Worm (Caenorhabditis elegans): Measurements from ENCODE around the gene F35C11.2.

The F35C11.2 gene

DNA sequence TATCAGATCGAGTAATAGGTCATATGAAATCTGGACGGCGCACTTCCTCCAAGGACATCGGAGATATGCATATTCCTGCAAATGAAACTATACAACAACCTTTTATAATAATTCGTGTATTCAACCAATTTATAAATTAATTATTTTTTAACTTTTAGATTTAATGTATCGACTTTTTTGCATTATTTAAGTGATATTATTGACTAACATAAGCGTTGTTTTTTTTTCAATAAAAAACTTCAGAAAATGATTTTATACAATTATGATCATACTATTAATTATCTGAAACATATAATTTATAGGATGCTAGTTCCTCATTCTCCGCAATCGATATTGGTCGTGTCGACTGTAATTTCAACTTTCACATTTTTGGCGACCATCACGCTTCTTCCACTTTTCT, 44.6 kb downstream of the F35C11.2 start, which contains the start of gene col-76:
TSS of gene col-76 (plus strand) at position 301 of the 400 bp plus-strand sequence.
- TF ChIP-seq lsy-2 (tag; optimal IDR thresholded peaks at IDR 0.05) = no peak
- TF ChIP-seq ztf-1 (GFP tag; conservative IDR thresholded peaks at IDR 0.05) = no peak
- TF ChIP-seq R02D3.7 (tag; optimal IDR thresholded peaks at IDR 0.05) = no peak
- TF ChIP-seq nhr-6 (tag; optimal IDR thresholded peaks at IDR 0.05) = no peak
- TF ChIP-seq snpc-4 (tag; optimal IDR thresholded peaks at IDR 0.05) = no peak
- TF ChIP-seq sem-4 (tag; optimal IDR thresholded peaks at IDR 0.05) = no peak
- TF ChIP-seq lin-11 (tag; optimal IDR thresholded peaks at IDR 0.05) = no peak
- no peak for TF ChIP-seq nhr-10 (tag; optimal IDR thresholded peaks at IDR 0.05)

ce11 chrII:8199803-8200202, 48.8 kb downstream of the F35C11.2 start:
- TF ChIP-seq blmp-1 (tag; optimal IDR thresholded peaks at IDR 0.05; ENCODE audit: insufficient read depth) = peak; percentile 88
- no peak for TF ChIP-seq nhr-77 (tag; optimal IDR thresholded peaks at IDR 0.05)

ce11 chrII:8198503-8198902, 50.1 kb downstream of the F35C11.2 start, which contains the start of gene qua-1:
Gene qua-1 (plus strand): TSS chrII:8198803.
- TF ChIP-seq F13H6.1 (tag; optimal IDR thresholded peaks at IDR 0.05) = no peak
- no peak for TF ChIP-seq sma-3 (GFP tag; optimal IDR thresholded peaks at IDR 0.05)
- TF ChIP-seq nhr-25 (tag; optimal IDR thresholded peaks at IDR 0.05) = no peak
- no peak for TF ChIP-seq zag-1 (tag; optimal IDR thresholded peaks at IDR 0.05)
- TF ChIP-seq nhr-12 (tag; optimal IDR thresholded peaks at IDR 0.05) = no peak
- no peak for TF ChIP-seq ztf-1 (GFP tag; conservative IDR thresholded peaks at IDR 0.05)
- TF ChIP-seq unc-39 (tag; optimal IDR thresholded peaks at IDR 0.05) = no peak
- TF ChIP-seq snpc-4 (tag; optimal IDR thresholded peaks at IDR 0.05) = no peak
- TF ChIP-seq R02D3.7 (tag; optimal IDR thresholded peaks at IDR 0.05) = no peak
- TF ChIP-seq crh-2 (tag; optimal IDR thresholded peaks at IDR 0.05) = no peak

DNA sequence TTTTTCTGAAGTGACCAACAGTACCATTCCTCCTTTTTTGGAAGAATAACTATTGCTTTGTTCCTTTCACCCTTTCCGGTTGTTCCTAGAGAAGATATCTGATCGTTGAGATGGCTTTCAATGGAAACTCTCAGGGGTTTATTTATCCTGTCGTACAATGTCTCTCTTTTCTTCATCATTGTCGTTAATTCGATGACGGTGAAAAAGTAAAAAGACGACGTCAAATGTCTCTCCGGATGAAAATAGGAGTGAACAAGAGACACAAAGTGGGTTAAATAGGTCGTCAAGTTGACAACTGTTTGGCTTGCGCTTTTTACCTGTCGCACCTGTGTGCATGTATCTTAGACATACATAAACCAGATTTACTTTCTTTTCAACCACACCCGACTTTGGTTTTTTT, 54.7 kb downstream of the F35C11.2 start:
- TF ChIP-seq nhr-10 (tag; optimal IDR thresholded peaks at IDR 0.05) = no peak
- no peak for TF ChIP-seq ztf-1 (GFP tag; conservative IDR thresholded peaks at IDR 0.05)
- no peak for TF ChIP-seq lin-11 (tag; optimal IDR thresholded peaks at IDR 0.05)
- no peak for TF ChIP-seq R02D3.7 (tag; optimal IDR thresholded peaks at IDR 0.05)
- no peak for TF ChIP-seq nhr-11 (tag; optimal IDR thresholded peaks at IDR 0.05)
- no peak for TF ChIP-seq crh-2 (tag; optimal IDR thresholded peaks at IDR 0.05)
- TF ChIP-seq sem-4 (tag; optimal IDR thresholded peaks at IDR 0.05) = no peak
- no peak for TF ChIP-seq unc-55 (GFP tag; optimal IDR thresholded peaks at IDR 0.05)
- no peak for TF ChIP-seq F13H6.1 (tag; optimal IDR thresholded peaks at IDR 0.05)
- TF ChIP-seq skn-1 (tag; optimal IDR thresholded peaks at IDR 0.05) = no peak
- TF ChIP-seq elt-3 (tag; optimal IDR thresholded peaks at IDR 0.05) = no peak
- TF ChIP-seq egl-27 (tag; optimal IDR thresholded peaks at IDR 0.05) = no peak
- TF ChIP-seq lin-13 (GFP tag; optimal IDR thresholded peaks at IDR 0.05) = no peak
- no peak for TF ChIP-seq blmp-1 (tag; optimal IDR thresholded peaks at IDR 0.05; ENCODE audit: insufficient read depth)
- no peak for TF ChIP-seq mbf-1 (tag; optimal IDR thresholded peaks at IDR 0.05)
- TF ChIP-seq nhr-25 (tag; optimal IDR thresholded peaks at IDR 0.05) = no peak
- TF ChIP-seq zag-1 (tag; optimal IDR thresholded peaks at IDR 0.05) = no peak
- no peak for TF ChIP-seq Y55F3AM.14 (GFP tag; optimal IDR thresholded peaks at IDR 0.05)
- TF ChIP-seq ztf-4 (tag; optimal IDR thresholded peaks at IDR 0.05) = no peak
